Worm (Caenorhabditis elegans): ENCODE data around the gene B0034.7.

Gene B0034.7

DNA sequence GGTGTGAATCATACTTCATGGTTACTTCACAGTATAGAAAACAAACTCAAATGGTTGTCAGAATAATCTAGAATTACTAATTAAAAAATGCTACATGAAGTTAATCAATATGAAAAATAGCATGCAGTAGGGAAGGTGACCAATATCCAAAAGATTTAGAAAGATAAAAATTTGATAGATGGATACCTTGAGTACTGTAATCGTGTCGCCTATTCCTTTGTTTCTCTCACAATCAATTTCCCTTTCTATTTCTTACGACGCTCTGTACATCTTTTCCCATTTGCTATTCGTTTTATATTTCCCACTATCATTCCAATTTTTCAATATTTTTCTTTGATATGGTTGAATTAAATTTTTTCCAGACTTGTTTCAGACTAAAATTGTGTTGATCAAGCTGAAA lies at the start of gene B0034.7:
TSS of gene B0034.7 (plus strand) at position 301 of the 400 bp plus-strand sequence.
- TF ChIP-seq zag-1 (tag; optimal IDR thresholded peaks at IDR 0.05) (no peak), mbf-1 (tag; optimal IDR thresholded peaks at IDR 0.05) (no peak), nhr-23 (tag; optimal IDR thresholded peaks at IDR 0.05) (no peak), dmd-4 (tag; optimal IDR thresholded peaks at IDR 0.05) (no peak), ceh-82 (tag; optimal IDR thresholded peaks at IDR 0.05) (no peak), alr-1 (tag; optimal IDR thresholded peaks at IDR 0.05) (no peak), R02D3.7 (tag; optimal IDR thresholded peaks at IDR 0.05) (no peak), sem-4 (tag; optimal IDR thresholded peaks at IDR 0.05) (no peak), unc-39 (tag; optimal IDR thresholded peaks at IDR 0.05) (no peak), mdl-1 (tag; optimal IDR thresholded peaks at IDR 0.05) (no peak), crh-2 (tag; optimal IDR thresholded peaks at IDR 0.05) (no peak), peb-1 (tag; optimal IDR thresholded peaks at IDR 0.05) (no peak), nhr-11 (tag; optimal IDR thresholded peaks at IDR 0.05) (no peak), snpc-4 (tag; optimal IDR thresholded peaks at IDR 0.05) (no peak), unc-55 (GFP tag; optimal IDR thresholded peaks at IDR 0.05) (no peak), sma-9 (GFP tag; optimal IDR thresholded peaks at IDR 0.05) (no peak), sma-9 (tag; optimal IDR thresholded peaks at IDR 0.05) (no peak), nhr-21 (tag; optimal IDR thresholded peaks at IDR 0.05) (no peak), elt-1 (tag; optimal IDR thresholded peaks at IDR 0.05) (no peak)

DNA sequence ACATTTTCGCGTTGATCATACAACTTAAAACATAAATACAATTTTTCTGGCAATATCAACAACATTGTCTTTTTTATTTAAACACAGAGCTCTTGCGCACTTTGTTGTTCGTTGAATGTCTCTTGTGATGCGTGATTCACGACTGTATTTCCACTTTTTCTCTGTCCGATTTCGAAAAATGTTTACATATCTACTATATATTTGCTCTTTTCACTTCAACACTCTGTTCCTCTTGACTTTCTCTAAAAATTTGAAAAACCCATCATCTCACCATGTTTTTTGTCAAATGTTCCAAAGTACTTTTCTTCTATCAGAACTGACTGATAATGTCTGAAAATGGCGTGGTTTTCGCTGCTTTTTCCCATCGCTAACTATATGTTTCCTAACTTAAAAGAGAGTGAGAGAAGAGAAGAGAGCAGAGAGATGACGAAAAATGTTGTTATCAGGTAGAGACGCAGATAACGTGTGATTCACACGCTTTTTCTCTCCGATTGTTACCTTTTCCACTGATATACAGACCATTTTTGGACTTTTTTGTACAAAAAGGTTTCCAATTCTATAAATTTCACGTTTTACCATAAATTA lies 49.4 kb upstream of the B0034.7 start:
- TF ChIP-seq ZK546.5 (tag; optimal IDR thresholded peaks at IDR 0.05), result no peak
- no peak for TF ChIP-seq ceh-82 (tag; optimal IDR thresholded peaks at IDR 0.05)
- no peak for TF ChIP-seq mab-5 (tag; optimal IDR thresholded peaks at IDR 0.05)
- no peak for TF ChIP-seq nhr-10 (tag; optimal IDR thresholded peaks at IDR 0.05)
- no peak for TF ChIP-seq nhr-23 (tag; optimal IDR thresholded peaks at IDR 0.05)
- peak; percentile 68 for TF ChIP-seq crh-2 (tag; optimal IDR thresholded peaks at IDR 0.05)
- TF ChIP-seq R02D3.7 (tag; optimal IDR thresholded peaks at IDR 0.05), result no peak
- no peak for TF ChIP-seq nhr-237 (tag; optimal IDR thresholded peaks at IDR 0.05)
- no peak for TF ChIP-seq nhr-77 (tag; optimal IDR thresholded peaks at IDR 0.05)
- TF ChIP-seq unc-39 (tag; optimal IDR thresholded peaks at IDR 0.05), result no peak
- no peak for TF ChIP-seq alr-1 (tag; optimal IDR thresholded peaks at IDR 0.05)
- no peak for TF ChIP-seq lsy-2 (tag; optimal IDR thresholded peaks at IDR 0.05)
- TF ChIP-seq nhr-11 (tag; optimal IDR thresholded peaks at IDR 0.05), result no peak
- no peak for TF ChIP-seq ama-1 (optimal IDR thresholded peaks at IDR 0.05)
- TF ChIP-seq unc-62 (GFP tag; optimal IDR thresholded peaks at IDR 0.05), result no peak
- no peak for TF ChIP-seq lin-11 (tag; optimal IDR thresholded peaks at IDR 0.05)
- TF ChIP-seq F13H6.1 (tag; optimal IDR thresholded peaks at IDR 0.05), result peak; percentile 14
- no peak for TF ChIP-seq nhr-21 (tag; optimal IDR thresholded peaks at IDR 0.05)
- TF ChIP-seq nhr-12 (tag; optimal IDR thresholded peaks at IDR 0.05), result no peak
- no peak for TF ChIP-seq mbf-1 (tag; optimal IDR thresholded peaks at IDR 0.05)
- no peak for TF ChIP-seq ztf-11 (tag; optimal IDR thresholded peaks at IDR 0.05)
- TF ChIP-seq elt-3 (tag; optimal IDR thresholded peaks at IDR 0.05), result no peak
- TF ChIP-seq nhr-6 (tag; optimal IDR thresholded peaks at IDR 0.05), result no peak
- peak; percentile 98 for TF ChIP-seq fos-1 (tag; optimal IDR thresholded peaks at IDR 0.05)
- no peak for TF ChIP-seq snpc-4 (tag; optimal IDR thresholded peaks at IDR 0.05)
- TF ChIP-seq peb-1 (tag; optimal IDR thresholded peaks at IDR 0.05), result no peak
- TF ChIP-seq lin-13 (GFP tag; optimal IDR thresholded peaks at IDR 0.05), result no peak
- TF ChIP-seq gmeb-1 (tag; optimal IDR thresholded peaks at IDR 0.05), result no peak
- peak; percentile 49 for TF ChIP-seq sma-9 (GFP tag; optimal IDR thresholded peaks at IDR 0.05)
- TF ChIP-seq sma-9 (tag; optimal IDR thresholded peaks at IDR 0.05), result no peak
- no peak for TF ChIP-seq ztf-1 (GFP tag; conservative IDR thresholded peaks at IDR 0.05)
- no peak for TF ChIP-seq blmp-1 (tag; optimal IDR thresholded peaks at IDR 0.05; ENCODE audit: insufficient read depth)
- TF ChIP-seq C34F6.9 (tag; optimal IDR thresholded peaks at IDR 0.05), result no peak
- TF ChIP-seq lin-39 (tag; optimal IDR thresholded peaks at IDR 0.05), result no peak
- no peak for TF ChIP-seq dmd-4 (tag; optimal IDR thresholded peaks at IDR 0.05)
- no peak for TF ChIP-seq elt-1 (tag; optimal IDR thresholded peaks at IDR 0.05)
- TF ChIP-seq ceh-16 (tag; optimal IDR thresholded peaks at IDR 0.05), result no peak
- no peak for TF ChIP-seq unc-55 (GFP tag; optimal IDR thresholded peaks at IDR 0.05)
- peak; percentile 40 for TF ChIP-seq nhr-129 (tag; optimal IDR thresholded peaks at IDR 0.05)
- no peak for TF ChIP-seq Y55F3AM.14 (GFP tag; optimal IDR thresholded peaks at IDR 0.05)
- no peak for TF ChIP-seq ztf-4 (tag; optimal IDR thresholded peaks at IDR 0.05)
- TF ChIP-seq nhr-25 (tag; optimal IDR thresholded peaks at IDR 0.05), result no peak
- no peak for TF ChIP-seq sem-4 (tag; optimal IDR thresholded peaks at IDR 0.05)
- no peak for TF ChIP-seq zag-1 (tag; optimal IDR thresholded peaks at IDR 0.05)
- no peak for TF ChIP-seq aly-2 (tag; optimal IDR thresholded peaks at IDR 0.05)
- TF ChIP-seq sma-3 (GFP tag; optimal IDR thresholded peaks at IDR 0.05), result peak; percentile 9
- no peak for TF ChIP-seq skn-1 (tag; optimal IDR thresholded peaks at IDR 0.05)
- TF ChIP-seq egl-27 (tag; optimal IDR thresholded peaks at IDR 0.05), result no peak
- no peak for TF ChIP-seq mdl-1 (tag; optimal IDR thresholded peaks at IDR 0.05)
